Fruit fly (Drosophila melanogaster) whole organism, prepupa: Measurements from ENCODE around the gene eIF4EHP.

Experiments used
- CG10631 ChIP-seq: fragments of 200-800 bp; sonication (Bioruptor generic); optimal IDR thresholded peaks from 2 replicates; lab custom pipeline; 2016; ENCODE audit warnings: missing biosample characterization, missing genetic modification characterization
- CG11294 ChIP-seq: fragments of 200-800 bp; sonication (Bioruptor generic); IDR thresholded peaks from 2 replicates; pipeline ENCODE4 v1.3.6; 2022; ENCODE audit warnings: missing biosample characterization, missing genetic modification characterization
- CG11762 ChIP-seq: fragments of 200-800 bp; sonication (Bioruptor generic); optimal IDR thresholded peaks from 3 replicates; lab custom pipeline; 2016; ENCODE audit warnings: missing biosample characterization, missing genetic modification characterization; ENCODE audit not compliant: insufficient read depth
- CG15336 ChIP-seq: fragments of 200-800 bp; sonication (Bioruptor generic); IDR thresholded peaks from 2 replicates; pipeline ENCODE4 v1.3.6; 2022; ENCODE audit warnings: missing biosample characterization, missing genetic modification characterization
- CG1621 ChIP-seq: fragments of 200-800 bp; sonication (Bioruptor generic); optimal IDR thresholded peaks from 3 replicates; lab custom pipeline; 2018; ENCODE audit warnings: missing biosample characterization, mild to moderate bottlenecking, missing genetic modification characterization
- CG32006 ChIP-seq: fragments of 200-800 bp; sonication (Bioruptor generic); optimal IDR thresholded peaks from 3 replicates; lab custom pipeline; 2017; ENCODE audit warnings: missing biosample characterization, mild to moderate bottlenecking, missing genetic modification characterization
- CG3919 ChIP-seq: fragments of 200-800 bp; sonication (Bioruptor generic); optimal IDR thresholded peaks from 3 replicates; lab custom pipeline; 2016; ENCODE audit warnings: missing biosample characterization, missing genetic modification characterization
- CG6163 ChIP-seq: fragments of 200-800 bp; sonication (Bioruptor generic); IDR thresholded peaks from 3 replicates; pipeline ENCODE4 v1.3.6; 2022; ENCODE audit warnings: missing biosample characterization, missing genetic modification characterization
- CG6276 ChIP-seq: fragments of 200-800 bp; sonication (Bioruptor generic); optimal IDR thresholded peaks from 2 replicates; lab custom pipeline; 2017; ENCODE audit warnings: missing biosample characterization, mild to moderate bottlenecking, missing genetic modification characterization
- CG6792 ChIP-seq: fragments of 200-800 bp; sonication (Bioruptor generic); optimal IDR thresholded peaks from 3 replicates; lab custom pipeline; 2016; ENCODE audit warnings: missing biosample characterization, missing genetic modification characterization
- CG6808 ChIP-seq: fragments of 200-800 bp; sonication (Bioruptor generic); optimal IDR thresholded peaks from 3 replicates; lab custom pipeline; 2017; ENCODE audit warnings: missing biosample characterization, missing genetic modification characterization, mild to moderate bottlenecking, moderate library complexity, missing genetic modification reagents
- CG6854 ChIP-seq: fragments of 200-800 bp; sonication (Bioruptor generic); optimal IDR thresholded peaks from 2 replicates; lab custom pipeline; 2017; ENCODE audit warnings: missing biosample characterization, mild to moderate bottlenecking, missing genetic modification characterization
- CG7368 ChIP-seq: fragments of 200-800 bp; sonication (Bioruptor generic); optimal IDR thresholded peaks from 3 replicates; lab custom pipeline; 2016; ENCODE audit warnings: missing biosample characterization, missing genetic modification characterization
- CG8119 ChIP-seq: fragments of 200-800 bp; sonication (Bioruptor generic); IDR thresholded peaks from 3 replicates; pipeline ENCODE4 v1.3.6; 2022; ENCODE audit warnings: missing biosample characterization, missing genetic modification characterization
- CG8632 ChIP-seq: fragments of 200-800 bp; sonication (Bioruptor generic); optimal IDR thresholded peaks from 3 replicates; lab custom pipeline; 2016; ENCODE audit warnings: missing biosample characterization, missing genetic modification characterization
- Eip75B ChIP-seq: fragments of 200-800 bp; sonication (Bioruptor generic); optimal IDR thresholded peaks from 3 replicates; lab custom pipeline; 2016; ENCODE audit warnings: missing biosample characterization, missing genetic modification characterization
- Eip78C ChIP-seq: fragments of 200-800 bp; sonication (Bioruptor generic); peaks from one replicate; lab custom pipeline; 2016; ENCODE audit warnings: missing biosample characterization, missing genetic modification characterization
- Eip93F ChIP-seq: fragments of 200-800 bp; sonication (Bioruptor generic); optimal IDR thresholded peaks from 2 replicates; lab custom pipeline; 2016; ENCODE audit warnings: missing biosample characterization, mild to moderate bottlenecking, missing genetic modification characterization
- Ets21C ChIP-seq: fragments of 200-800 bp; sonication (Bioruptor generic); optimal IDR thresholded peaks from 3 replicates; lab custom pipeline; 2016; ENCODE audit warnings: missing biosample characterization, missing genetic modification characterization
- Gug ChIP-seq: fragments of 200-800 bp; sonication (Bioruptor generic); IDR thresholded peaks from 2 replicates; pipeline ENCODE4 v1.3.6; 2022; ENCODE audit warnings: missing biosample characterization, missing genetic modification characterization
- Hr39 ChIP-seq: fragments of 200-800 bp; sonication (Bioruptor generic); optimal IDR thresholded peaks from 2 replicates; lab custom pipeline; 2016; ENCODE audit warnings: missing biosample characterization, missing genetic modification characterization
- Hr4 ChIP-seq: fragments of 200-800 bp; sonication (Bioruptor generic); optimal IDR thresholded peaks from 3 replicates; lab custom pipeline; 2016; ENCODE audit warnings: missing biosample characterization, missing genetic modification characterization
- Met ChIP-seq: fragments of 200-800 bp; sonication (Bioruptor generic); optimal IDR thresholded peaks from 3 replicates; lab custom pipeline; 2016; ENCODE audit warnings: missing biosample characterization, missing genetic modification characterization
- OdsH ChIP-seq: fragments of 200-800 bp; sonication (Bioruptor generic); optimal IDR thresholded peaks from 3 replicates; lab custom pipeline; 2016; ENCODE audit warnings: missing biosample characterization, missing genetic modification characterization
- Smox ChIP-seq: fragments of 200-800 bp; sonication (Bioruptor generic); optimal IDR thresholded peaks from 3 replicates; lab custom pipeline; 2016; ENCODE audit warnings: missing biosample characterization, missing genetic modification characterization
- Sox102F ChIP-seq: fragments of 200-800 bp; sonication (Bioruptor generic); optimal IDR thresholded peaks from 2 replicates; lab custom pipeline; 2016; ENCODE audit warnings: missing biosample characterization, mild to moderate bottlenecking, missing genetic modification characterization
- Sox14 ChIP-seq: fragments of 200-800 bp; sonication (Bioruptor generic); optimal IDR thresholded peaks from 3 replicates; lab custom pipeline; 2016; ENCODE audit warnings: missing biosample characterization, missing genetic modification characterization
- acj6 ChIP-seq: fragments of 200-800 bp; sonication (Bioruptor generic); optimal IDR thresholded peaks from 3 replicates; lab custom pipeline; 2016; ENCODE audit warnings: missing biosample characterization, missing genetic modification characterization
- cyc ChIP-seq: fragments of 200-800 bp; sonication (Bioruptor generic); optimal IDR thresholded peaks from 3 replicates; lab custom pipeline; 2016; ENCODE audit warnings: missing biosample characterization, missing genetic modification characterization
- dsx ChIP-seq: fragments of 200-800 bp; optimal IDR thresholded peaks from 3 replicates; lab custom pipeline; 2019; ENCODE audit warnings: missing biosample characterization, mild to moderate bottlenecking, missing genetic modification characterization, moderate library complexity; ENCODE audit not compliant: poor library complexity, severe bottlenecking
- eg ChIP-seq: fragments of 200-800 bp; sonication (Bioruptor generic); IDR thresholded peaks from 3 replicates; pipeline ENCODE4 v1.3.6; 2022; ENCODE audit warnings: missing biosample characterization, missing genetic modification characterization
- fd85E ChIP-seq: fragments of 200-800 bp; sonication (Bioruptor generic); optimal IDR thresholded peaks from 3 replicates; lab custom pipeline; 2016; ENCODE audit warnings: missing biosample characterization, missing genetic modification characterization
- lz ChIP-seq: fragments of 200-800 bp; sonication (Bioruptor generic); optimal IDR thresholded peaks from 3 replicates; lab custom pipeline; 2016; ENCODE audit warnings: missing biosample characterization, missing genetic modification characterization
- net ChIP-seq: fragments of 200-800 bp; sonication (Bioruptor generic); optimal IDR thresholded peaks from 3 replicates; lab custom pipeline; 2016; ENCODE audit warnings: missing biosample characterization, missing genetic modification characterization
- pdm3 ChIP-seq: fragments of 200-800 bp; sonication (Bioruptor generic); optimal IDR thresholded peaks from 3 replicates; lab custom pipeline; 2016; ENCODE audit warnings: missing biosample characterization, missing genetic modification characterization
- spab ChIP-seq: fragments of 200-800 bp; sonication (Bioruptor generic); optimal IDR thresholded peaks from 2 replicates; lab custom pipeline; 2017; ENCODE audit warnings: missing biosample characterization, mild to moderate bottlenecking, missing genetic modification characterization, missing genetic modification reagents
- ss ChIP-seq, 2 experiments: fragments of 200-800 bp; sonication (Bioruptor generic); optimal IDR thresholded peaks; 2 replicates in 1 of 2; 3 replicates in 1 of 2; lab custom pipeline; 2017 to 2018; ENCODE audit warnings: mild to moderate bottlenecking in 2 of 2, missing biosample characterization in 2 of 2, missing genetic modification characterization in 2 of 2, moderate library complexity in 1 of 2
- svp ChIP-seq: fragments of 200-800 bp; sonication (Bioruptor generic); peaks from one replicate; lab custom pipeline; 2016; ENCODE audit warnings: missing biosample characterization, missing genetic modification characterization
- vri ChIP-seq: fragments of 200-800 bp; sonication (Bioruptor generic); optimal IDR thresholded peaks from 3 replicates; lab custom pipeline; 2016; ENCODE audit warnings: missing biosample characterization, mild to moderate bottlenecking, missing genetic modification characterization

The eIF4EHP gene

DNA sequence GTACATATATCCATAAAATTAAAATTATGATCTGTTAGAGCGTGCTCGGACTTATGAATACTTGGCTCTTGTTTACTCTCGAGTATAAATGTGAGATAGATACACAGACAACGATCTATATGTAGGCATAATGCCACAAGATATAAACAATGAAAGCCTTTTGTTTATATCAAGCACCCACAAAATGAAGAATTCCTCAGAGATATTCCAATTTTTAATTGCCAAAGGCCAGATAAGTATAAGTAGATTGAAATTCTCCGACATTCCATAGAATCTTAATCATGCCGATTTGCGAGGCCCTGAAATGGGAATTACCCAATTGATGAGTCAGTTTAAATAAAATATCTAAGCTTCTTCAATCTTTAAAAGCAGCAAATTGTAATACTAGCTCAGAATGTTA is 86.9 kb downstream of the eIF4EHP start:
- no peak for TF ChIP-seq CG6854 (GFP tag; lab: Kevin White, UChicago)
- no peak for TF ChIP-seq Met (GFP tag; lab: Kevin White, UChicago)
- no peak for TF ChIP-seq CG11762
- TF ChIP-seq Hr39 (GFP tag; lab: Kevin White, UChicago), result no peak
- TF ChIP-seq CG6808 (GFP tag; lab: Kevin White, UChicago), result no peak
- no peak for TF ChIP-seq Ets21C (GFP tag; lab: Kevin White, UChicago)
- no peak for TF ChIP-seq CG8632
- TF ChIP-seq svp, result no peak
- TF ChIP-seq Eip78C (GFP tag; lab: Kevin White, UChicago), result no peak
- no peak for TF ChIP-seq fd85E (GFP tag; lab: Kevin White, UChicago)
- TF ChIP-seq net (GFP tag; lab: Kevin White, UChicago), result no peak
- no peak for TF ChIP-seq CG3919 (GFP tag; lab: Kevin White, UChicago)
- no peak for TF ChIP-seq spab (GFP tag; lab: Kevin White, UChicago)
- no peak for TF ChIP-seq CG7368 (GFP tag; lab: Kevin White, UChicago)
- no peak for TF ChIP-seq Smox (GFP tag; lab: Kevin White, UChicago)
- TF ChIP-seq lz (GFP tag; lab: Kevin White, UChicago), result no peak
- no peak for TF ChIP-seq CG1621 (tag; lab: Kevin White, UChicago)
- TF ChIP-seq Gug (GFP tag; lab: Robert Waterston, UW), result no peak
- TF ChIP-seq CG10631, result no peak

DNA sequence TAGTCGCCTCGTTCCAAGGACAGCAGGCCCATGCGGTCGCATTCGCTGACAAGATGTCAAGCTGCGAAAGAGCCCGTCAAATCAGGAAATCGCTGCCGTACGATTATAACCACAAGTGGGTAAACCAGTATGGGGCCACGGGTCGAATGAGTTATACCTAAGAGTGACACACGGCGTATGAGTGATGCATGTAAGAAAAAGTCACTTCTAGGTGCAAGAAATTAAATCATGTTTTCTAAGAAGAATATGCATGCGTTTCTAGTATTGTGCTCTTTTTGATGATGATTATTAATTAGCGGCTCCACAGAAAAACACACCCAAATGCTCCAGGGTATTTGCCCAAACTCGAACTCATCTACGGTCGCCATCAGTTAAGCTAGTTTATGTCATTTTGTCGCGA is 91.1 kb downstream of the eIF4EHP start:
- peak; percentile 11 for TF ChIP-seq pdm3 (GFP tag; lab: Kevin White, UChicago)
- TF ChIP-seq Hr39 (GFP tag; lab: Kevin White, UChicago), result no peak
- TF ChIP-seq CG6276 (GFP tag; lab: Kevin White, UChicago), result peak; percentile 36
- no peak for TF ChIP-seq CG10631
- no peak for TF ChIP-seq ss (GFP tag; optimal IDR thresholded peaks at IDR 0.05; lab: Kevin White, UChicago)
- peak; percentile 57 for TF ChIP-seq CG32006 (GFP tag; lab: Kevin White, UChicago)
- no peak for TF ChIP-seq cyc (GFP tag; lab: Kevin White, UChicago)
- 0 out of 3 replicates have a peak, but pooled peaks have one; percentile 56 for TF ChIP-seq eg (GFP tag; lab: Robert Waterston, UW)
- TF ChIP-seq net (GFP tag; lab: Kevin White, UChicago), result no peak
- peak; percentile 45 for TF ChIP-seq Eip78C (GFP tag; lab: Kevin White, UChicago)
- TF ChIP-seq CG15336 (GFP tag; lab: Robert Waterston, UW), result peak; percentile 42
- peak; percentile 44; the same call in 1 of the 3 replicates for TF ChIP-seq CG8119 (GFP tag; lab: Robert Waterston, UW)
- peak; percentile 11 for TF ChIP-seq acj6 (GFP tag; lab: Kevin White, UChicago)
- TF ChIP-seq Hr4, result peak; percentile 76
- no peak for TF ChIP-seq CG11294 (GFP tag; lab: Robert Waterston, UW)
- TF ChIP-seq CG6163 (GFP tag; lab: Robert Waterston, UW), result 0 out of 3 replicates have a peak, but pooled peaks have one; percentile 25
- TF ChIP-seq, all 60 proteins: peak for 10

DNA sequence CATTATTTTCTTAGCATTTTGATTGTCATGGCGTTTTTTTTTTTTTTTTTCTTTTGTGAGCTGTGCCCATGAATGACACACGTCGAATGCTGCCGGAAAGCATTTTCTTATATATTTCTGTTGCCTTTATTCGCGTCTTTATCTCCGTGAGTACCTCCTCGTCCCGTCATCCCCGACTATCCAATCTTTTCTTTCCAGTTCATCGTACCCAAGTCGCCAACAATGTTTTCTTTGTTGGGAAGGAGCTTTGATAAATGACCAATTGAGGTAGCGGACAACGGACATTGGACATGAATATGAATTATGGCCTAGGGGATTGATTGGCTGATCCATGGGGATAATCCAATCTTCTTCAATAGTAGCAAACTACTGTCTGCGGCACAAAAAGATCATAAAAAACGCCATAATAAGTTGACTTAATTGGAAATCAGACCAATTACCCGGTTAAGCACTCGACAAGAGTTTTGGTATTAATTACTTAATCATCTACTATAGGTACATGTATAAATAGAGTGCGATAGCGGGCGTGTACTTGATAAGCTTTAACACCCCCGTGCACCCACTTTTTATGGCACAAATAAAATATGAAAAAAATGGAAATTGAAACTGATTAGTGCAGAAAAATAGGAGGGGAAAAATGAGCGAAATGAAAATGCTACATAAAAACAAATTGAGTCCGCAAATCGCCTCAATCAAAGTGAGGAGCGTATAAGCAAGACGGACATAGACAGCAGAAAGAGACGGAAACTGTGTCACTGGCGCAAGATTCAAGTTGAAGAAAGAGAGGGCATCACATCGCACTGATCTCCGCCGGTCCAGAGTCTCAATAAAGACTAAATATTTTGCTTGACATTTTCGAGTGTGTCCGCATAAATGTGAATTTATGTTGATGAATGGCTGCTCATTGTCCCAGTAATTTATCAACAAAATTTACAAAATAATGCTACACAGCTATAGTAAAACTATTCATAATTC is 92.5 kb downstream of the eIF4EHP start:
- no peak for TF ChIP-seq pdm3 (GFP tag; lab: Kevin White, UChicago)
- no peak for TF ChIP-seq Hr4
- peak; percentile 57 for TF ChIP-seq Eip93F (GFP tag; lab: Kevin White, UChicago)
- TF ChIP-seq CG6792, result no peak
- TF ChIP-seq svp, result peak; percentile 86
- peak; percentile 27; the same call in 1 of the 3 replicates for TF ChIP-seq CG6163 (GFP tag; lab: Robert Waterston, UW)
- TF ChIP-seq CG7368 (GFP tag; lab: Kevin White, UChicago), result no peak
- peak; percentile 41 for TF ChIP-seq Eip78C (GFP tag; lab: Kevin White, UChicago)
- no peak for TF ChIP-seq CG6276 (GFP tag; lab: Kevin White, UChicago)
- 0 out of 2 replicates have a peak, but pooled peaks have one; percentile 26 for TF ChIP-seq CG15336 (GFP tag; lab: Robert Waterston, UW)
- no peak for TF ChIP-seq OdsH (GFP tag; lab: Kevin White, UChicago)
- TF ChIP-seq Sox102F (GFP tag; lab: Kevin White, UChicago), result peak; percentile 0
- peak; percentile 31 for TF ChIP-seq dsx
- TF ChIP-seq Eip75B (GFP tag; lab: Kevin White, UChicago), result peak; percentile 13
- TF ChIP-seq vri (GFP tag; lab: Kevin White, UChicago), result peak; percentile 79
- peak; percentile 85 for TF ChIP-seq Sox14 (GFP tag; lab: Kevin White, UChicago)
- TF ChIP-seq CG11762, result no peak
- TF ChIP-seq CG8119 (GFP tag; lab: Robert Waterston, UW), result 0 out of 3 replicates have a peak, but pooled peaks have one; percentile 13
